Fruit fly (Drosophila melanogaster) whole organism, embryonic: ENCODE measurements around the gene QIL1.

Experiments used
- Abd-B ChIP-seq: fragments of 200-800 bp; sonication (Bioruptor generic); optimal IDR thresholded peaks from 2 replicates; lab custom pipeline; 2018; ENCODE audit warnings: missing biosample characterization, mild to moderate bottlenecking, missing genetic modification characterization, moderate library complexity
- Antp ChIP-seq: fragments of 200-800 bp; sonication (Bioruptor generic); optimal IDR thresholded peaks from 3 replicates; lab custom pipeline; 2016; ENCODE audit warnings: missing biosample characterization, missing genetic modification characterization
- B-H1 ChIP-seq: fragments of 200-800 bp; sonication (Bioruptor generic); IDR thresholded peaks from 3 replicates; pipeline ENCODE4 v1.3.6; 2022; ENCODE audit warnings: missing biosample characterization, missing genetic modification characterization
- Blimp-1 ChIP-seq: fragments of 200-800 bp; sonication (Bioruptor generic); optimal IDR thresholded peaks from 3 replicates; lab custom pipeline; 2018; ENCODE audit warnings: missing biosample characterization, missing genetic modification characterization, mild to moderate bottlenecking, moderate library complexity, missing genetic modification reagents
- Bteb2 ChIP-seq: fragments of 200-800 bp; sonication (Bioruptor generic); optimal IDR thresholded peaks from 2 replicates; lab custom pipeline; 2016; ENCODE audit warnings: missing biosample characterization, missing genetic modification characterization
- CG10147 ChIP-seq: fragments of 200-800 bp; sonication (Bioruptor generic); optimal IDR thresholded peaks from 2 replicates; lab custom pipeline; 2019; ENCODE audit warnings: missing biosample characterization, mild to moderate bottlenecking, missing genetic modification characterization, moderate library complexity
- CG10209 ChIP-seq: fragments of 200-800 bp; sonication (Bioruptor generic); optimal IDR thresholded peaks from 3 replicates; lab custom pipeline; 2017; ENCODE audit warnings: missing biosample characterization, mild to moderate bottlenecking, missing genetic modification characterization, missing genetic modification reagents
- CG10462 ChIP-seq: fragments of 200-800 bp; sonication (Bioruptor generic); optimal IDR thresholded peaks from 2 replicates; lab custom pipeline; 2016; ENCODE audit warnings: missing biosample characterization, missing genetic modification characterization
- CG11695 ChIP-seq: fragments of 200-800 bp; sonication (Bioruptor generic); IDR thresholded peaks from 3 replicates; pipeline ENCODE4 v1.3.6; 2022; ENCODE audit warnings: missing biosample characterization, missing genetic modification characterization
- CG14050 ChIP-seq: fragments of 200-800 bp; sonication (Bioruptor generic); IDR thresholded peaks from 3 replicates; pipeline ENCODE4 v1.3.6; 2022; ENCODE audit warnings: missing biosample characterization, missing genetic modification characterization
- CG14441 ChIP-seq: fragments of 200-800 bp; sonication (Bioruptor generic); IDR thresholded peaks from 2 replicates; pipeline ENCODE4 v1.3.6; 2022; ENCODE audit warnings: missing biosample characterization, missing genetic modification characterization
- CG14667 ChIP-seq: fragments of 200-800 bp; sonication (Bioruptor generic); IDR thresholded peaks from 2 replicates; pipeline ENCODE4 v1.3.6; 2022; ENCODE audit warnings: missing biosample characterization, missing genetic modification characterization
- CG15073 ChIP-seq: fragments of 200-800 bp; sonication (Bioruptor generic); optimal IDR thresholded peaks from 2 replicates; lab custom pipeline; 2016; ENCODE audit warnings: missing biosample characterization, missing genetic modification characterization
- CG15601 ChIP-seq: fragments of 200-800 bp; sonication (Bioruptor generic); optimal IDR thresholded peaks from 3 replicates; lab custom pipeline; 2019; ENCODE audit warnings: missing biosample characterization, mild to moderate bottlenecking, missing genetic modification characterization, moderate library complexity
- CG17361 ChIP-seq: fragments of 200-800 bp; sonication (Bioruptor generic); IDR thresholded peaks from 3 replicates; pipeline ENCODE4 v1.3.6; 2022; ENCODE audit warnings: missing biosample characterization, missing genetic modification characterization
- CG2120 ChIP-seq: fragments of 200-800 bp; sonication (Bioruptor generic); optimal IDR thresholded peaks from 3 replicates; lab custom pipeline; 2016; ENCODE audit warnings: missing biosample characterization, missing genetic modification characterization
- CG2678 ChIP-seq: fragments of 200-800 bp; sonication (Bioruptor generic); optimal IDR thresholded peaks from 3 replicates; lab custom pipeline; 2019; ENCODE audit warnings: missing biosample characterization, mild to moderate bottlenecking, missing genetic modification characterization, moderate library complexity
- CG3065 ChIP-seq: fragments of 200-800 bp; sonication (Bioruptor generic); optimal IDR thresholded peaks from 2 replicates; lab custom pipeline; 2016; ENCODE audit warnings: missing biosample characterization, missing genetic modification characterization
- CG32772 ChIP-seq: fragments of 200-800 bp; sonication (Bioruptor generic); IDR thresholded peaks from 2 replicates; pipeline ENCODE4 v1.3.6; 2022; ENCODE audit warnings: missing biosample characterization, missing genetic modification characterization
- CG3407 ChIP-seq: fragments of 200-800 bp; sonication (Bioruptor generic); optimal IDR thresholded peaks from 2 replicates; lab custom pipeline; 2018; ENCODE audit warnings: missing biosample characterization, mild to moderate bottlenecking, missing genetic modification characterization
- CG4617 ChIP-seq: fragments of 200-800 bp; sonication (Bioruptor generic); optimal IDR thresholded peaks from 3 replicates; lab custom pipeline; 2016; ENCODE audit warnings: missing biosample characterization, missing genetic modification characterization, borderline replicate concordance
- CG5180 ChIP-seq: fragments of 200-800 bp; sonication (Bioruptor generic); optimal IDR thresholded peaks from 3 replicates; lab custom pipeline; 2017; ENCODE audit warnings: missing biosample characterization, missing genetic modification characterization, mild to moderate bottlenecking, moderate library complexity, missing genetic modification reagents
- CG6791 ChIP-seq: fragments of 200-800 bp; sonication (Bioruptor generic); IDR thresholded peaks from 3 replicates; pipeline ENCODE4 v1.3.6; 2022; ENCODE audit warnings: missing biosample characterization, missing genetic modification characterization; ENCODE audit not compliant: partially characterized antibody
- CG7357 ChIP-seq: fragments of 200-800 bp; sonication (Bioruptor generic); IDR thresholded peaks from 3 replicates; pipeline ENCODE4 v1.3.6; 2022; ENCODE audit warnings: missing biosample characterization, missing genetic modification characterization
- CG7839 ChIP-seq: fragments of 200-800 bp; sonication (Bioruptor generic); optimal IDR thresholded peaks from 3 replicates; lab custom pipeline; 2018; ENCODE audit warnings: missing biosample characterization, mild to moderate bottlenecking, missing genetic modification characterization, moderate library complexity
- CG8924 ChIP-seq: fragments of 200-800 bp; optimal IDR thresholded peaks from 3 replicates; lab custom pipeline; 2019; ENCODE audit warnings: missing biosample characterization, mild to moderate bottlenecking, missing genetic modification characterization, moderate library complexity
- CG9932 ChIP-seq: fragments of 200-800 bp; sonication (Bioruptor generic); IDR thresholded peaks from 2 replicates; pipeline ENCODE4 v1.3.6; 2022; ENCODE audit warnings: missing biosample characterization, missing genetic modification characterization
- CrebB ChIP-seq: fragments of 200-800 bp; sonication (Bioruptor generic); optimal IDR thresholded peaks from 3 replicates; lab custom pipeline; 2018; ENCODE audit warnings: missing biosample characterization, mild to moderate bottlenecking, missing genetic modification characterization
- Ets97D ChIP-seq: fragments of 200-800 bp; sonication (Bioruptor generic); optimal IDR thresholded peaks from 3 replicates; lab custom pipeline; 2016; ENCODE audit warnings: missing biosample characterization, missing genetic modification characterization
- HmgZ ChIP-seq: fragments of 200-800 bp; sonication (Bioruptor generic); optimal IDR thresholded peaks from 2 replicates; lab custom pipeline; 2018; ENCODE audit warnings: missing biosample characterization, mild to moderate bottlenecking, missing genetic modification characterization
- Hr3 ChIP-seq: fragments of 200-800 bp; sonication (Bioruptor generic); optimal IDR thresholded peaks from 3 replicates; lab custom pipeline; 2016; ENCODE audit warnings: missing biosample characterization, missing genetic modification characterization
- MTF-1 ChIP-seq: fragments of 200-800 bp; sonication (Bioruptor generic); optimal IDR thresholded peaks from 2 replicates; lab custom pipeline; 2018; ENCODE audit warnings: missing biosample characterization, mild to moderate bottlenecking, missing genetic modification characterization, borderline replicate concordance
- Mad ChIP-seq: fragments of 200-800 bp; sonication (Bioruptor generic); optimal IDR thresholded peaks from 2 replicates; lab custom pipeline; 2016; ENCODE audit warnings: missing biosample characterization, missing genetic modification characterization
- Myb ChIP-seq: fragments of 200-800 bp; sonication (Bioruptor generic); optimal IDR thresholded peaks from 2 replicates; lab custom pipeline; 2016; ENCODE audit warnings: missing biosample characterization, missing genetic modification characterization
- Poxn ChIP-seq: fragments of 200-800 bp; sonication (Bioruptor generic); IDR thresholded peaks from 2 replicates; pipeline ENCODE4 v1.3.6; 2022; ENCODE audit warnings: missing biosample characterization, missing genetic modification characterization
- Ptx1 ChIP-seq: fragments of 200-800 bp; sonication (Bioruptor generic); IDR thresholded peaks from 2 replicates; pipeline ENCODE4 v1.3.6; 2022; ENCODE audit warnings: missing biosample characterization, missing genetic modification characterization
- az2 ChIP-seq: fragments of 200-800 bp; sonication (Bioruptor generic); optimal IDR thresholded peaks from 3 replicates; lab custom pipeline; 2016; ENCODE audit warnings: missing biosample characterization, missing genetic modification characterization
- bigmax ChIP-seq: fragments of 200-800 bp; sonication (Bioruptor generic); optimal IDR thresholded peaks from 2 replicates; lab custom pipeline; 2018; ENCODE audit warnings: missing biosample characterization, mild to moderate bottlenecking, missing genetic modification characterization
- bowl ChIP-seq: fragments of 200-800 bp; sonication (Bioruptor generic); IDR thresholded peaks from 2 replicates; pipeline ENCODE4 v1.3.6; 2022; ENCODE audit warnings: missing biosample characterization, missing genetic modification characterization
- cas ChIP-seq: fragments of 200-800 bp; sonication (Bioruptor generic); IDR thresholded peaks from 2 replicates; pipeline ENCODE4 v1.3.6; 2022; ENCODE audit warnings: missing biosample characterization, missing genetic modification characterization
- crc ChIP-seq: fragments of 200-800 bp; sonication (Bioruptor generic); optimal IDR thresholded peaks from 2 replicates; lab custom pipeline; 2016; ENCODE audit warnings: missing biosample characterization, missing genetic modification characterization
- da ChIP-seq: fragments of 200-800 bp; sonication (Bioruptor generic); optimal IDR thresholded peaks from 2 replicates; lab custom pipeline; 2016; ENCODE audit warnings: missing biosample characterization, missing genetic modification characterization
- dysf ChIP-seq: fragments of 200-800 bp; sonication (Bioruptor generic); IDR thresholded peaks from 3 replicates; pipeline ENCODE4 v1.3.6; 2022; ENCODE audit warnings: missing biosample characterization, missing genetic modification characterization
- hbn ChIP-seq: fragments of 200-800 bp; sonication (Bioruptor generic); IDR thresholded peaks from 2 replicates; pipeline ENCODE4 v1.3.6; 2022; ENCODE audit warnings: missing biosample characterization, missing genetic modification characterization; ENCODE audit not compliant: partially characterized antibody
- knrl ChIP-seq: fragments of 200-800 bp; sonication (Bioruptor generic); IDR thresholded peaks from 3 replicates; pipeline ENCODE4 v1.3.6; 2022; ENCODE audit warnings: missing biosample characterization, missing genetic modification characterization; ENCODE audit not compliant: partially characterized antibody
- row ChIP-seq: fragments of 200-800 bp; sonication (Bioruptor generic); IDR thresholded peaks from 3 replicates; pipeline ENCODE4 v1.3.6; 2022; ENCODE audit warnings: missing biosample characterization, missing genetic modification characterization
- seq ChIP-seq: fragments of 200-800 bp; sonication (Bioruptor generic); IDR thresholded peaks from 2 replicates; pipeline ENCODE4 v1.3.6; 2022; ENCODE audit warnings: missing biosample characterization, missing genetic modification characterization
- shn ChIP-seq: fragments of 200-800 bp; sonication (Bioruptor generic); optimal IDR thresholded peaks from 3 replicates; lab custom pipeline; 2016; ENCODE audit warnings: missing biosample characterization, missing genetic modification characterization
- trh ChIP-seq: fragments of 200-800 bp; sonication (Bioruptor generic); optimal IDR thresholded peaks from 2 replicates; lab custom pipeline; 2016; ENCODE audit warnings: missing biosample characterization, missing genetic modification characterization
- vfl ChIP-seq: fragments of 200-800 bp; sonication (Bioruptor generic); optimal IDR thresholded peaks from 2 replicates; lab custom pipeline; 2016; ENCODE audit warnings: missing biosample characterization, missing genetic modification characterization
- zfh1 ChIP-seq: fragments of 200-800 bp; sonication (Bioruptor generic); IDR thresholded peaks from 3 replicates; pipeline ENCODE4 v1.3.6; 2022; ENCODE audit warnings: missing biosample characterization, missing genetic modification characterization
- zfh2 ChIP-seq: fragments of 200-800 bp; sonication (Bioruptor generic); optimal IDR thresholded peaks from 2 replicates; lab custom pipeline; 2016; ENCODE audit warnings: missing biosample characterization, missing genetic modification characterization

Gene QIL1

dm6 chr3L:17475979-17476393 lies 10.2 kb downstream of the QIL1 start, which contains the start of gene CG34250 (continued):
- TF ChIP-seq Poxn (GFP tag; lab: Robert Waterston, UW), result no peak
- peak; percentile 34 for TF ChIP-seq Mad (GFP tag; lab: Kevin White, UChicago)
- TF ChIP-seq zfh2, result peak; percentile 14
- TF ChIP-seq CG14050, result no peak
- TF ChIP-seq Myb, result peak; percentile 63
- peak; percentile 17 for TF ChIP-seq CG10462 (GFP tag; lab: Kevin White, UChicago)
- no peak for TF ChIP-seq cas (GFP tag; lab: Robert Waterston, UW)
- peak; percentile 59 for TF ChIP-seq Ets97D (GFP tag; lab: Kevin White, UChicago)
- TF ChIP-seq bowl (GFP tag; lab: Robert Waterston, UW), result no peak
- TF ChIP-seq CG2678 (tag; lab: Kevin White, UChicago), result peak; percentile 15
- no peak for TF ChIP-seq crc (GFP tag; lab: Kevin White, UChicago)
- TF ChIP-seq trh, result no peak
- peak; percentile 83 for TF ChIP-seq knrl
- TF ChIP-seq CG10209, result peak; percentile 39
- peak; percentile 42 for TF ChIP-seq CG8924 (tag; lab: Kevin White, UChicago)
- peak; percentile 15 for TF ChIP-seq Hr3 (GFP tag; lab: Kevin White, UChicago)
- TF ChIP-seq bigmax, result no peak
- peak; percentile 66; the same call in 1 of the 2 replicates for TF ChIP-seq hbn (GFP tag; lab: Robert Waterston, UW)
- TF ChIP-seq CG15601, result peak; percentile 58
- TF ChIP-seq B-H1 (GFP tag; lab: Robert Waterston, UW), result no peak
- TF ChIP-seq row (GFP tag; lab: Robert Waterston, UW), result peak; percentile 47; the same call in 1 of the 3 replicates
- TF ChIP-seq zfh1, result peak; percentile 47; the same call in 1 of the 3 replicates
- peak; percentile 18 for TF ChIP-seq az2 (GFP tag; lab: Kevin White, UChicago)
- no peak for TF ChIP-seq Bteb2 (GFP tag; lab: Kevin White, UChicago)
- no peak for TF ChIP-seq CG3407
- no peak for TF ChIP-seq CG32772
- peak; percentile 59 for TF ChIP-seq HmgZ
- TF ChIP-seq CG15073 (GFP tag; lab: Kevin White, UChicago), result no peak
- TF ChIP-seq CG7839 (tag; lab: Kevin White, UChicago), result peak; percentile 9
- TF ChIP-seq CG3065 (GFP tag; lab: Kevin White, UChicago), result no peak
- peak; percentile 67 for TF ChIP-seq CG2120
- TF ChIP-seq seq (GFP tag; lab: Robert Waterston, UW), result no peak
- TF ChIP-seq CG14441 (GFP tag; lab: Robert Waterston, UW), result no peak
- peak; percentile 82 for TF ChIP-seq CG6791 (GFP tag; lab: Robert Waterston, UW)
- no peak for TF ChIP-seq CG7357 (GFP tag; lab: Robert Waterston, UW)
- peak; percentile 74 for TF ChIP-seq CG4617 (GFP tag; lab: Kevin White, UChicago)
- TF ChIP-seq CG14667 (GFP tag; lab: Robert Waterston, UW), result no peak
- no peak for TF ChIP-seq CG5180 (GFP tag; lab: Kevin White, UChicago)
- peak; percentile 29 for TF ChIP-seq Blimp-1 (GFP tag; lab: Kevin White, UChicago)
- TF ChIP-seq CG10147 (GFP tag; lab: Kevin White, UChicago), result peak; percentile 26
- no peak for TF ChIP-seq Ptx1 (GFP tag; lab: Robert Waterston, UW)
- peak; percentile 48; the same call in 2 of the 3 replicates for TF ChIP-seq CG17361 (GFP tag; lab: Robert Waterston, UW)
- TF ChIP-seq CG9932 (GFP tag; lab: Robert Waterston, UW), result peak; percentile 66
- TF ChIP-seq da (GFP tag; lab: Kevin White, UChicago), result no peak
- no peak for TF ChIP-seq CrebB (tag; lab: Kevin White, UChicago)
- TF ChIP-seq dysf (GFP tag; lab: Robert Waterston, UW), result no peak
- no peak for TF ChIP-seq shn
- no peak for TF ChIP-seq Antp (GFP tag; lab: Kevin White, UChicago)
- TF ChIP-seq CG11695 (GFP tag; lab: Robert Waterston, UW), result no peak
- no peak for TF ChIP-seq MTF-1 (GFP tag; lab: Kevin White, UChicago)
- peak; percentile 46 for TF ChIP-seq Abd-B (GFP tag; lab: Kevin White, UChicago)
- TF ChIP-seq vfl (GFP tag; lab: Kevin White, UChicago), result no peak
